Fruit fly (Drosophila melanogaster) whole organism, pupa: Measurements from ENCODE around the gene CalpC.
A peak's percentile ranks its signal among the peaks of the same experiment; 100 is the strongest.

ENCODE experiments used
- CG10348 ChIP-seq: fragments of 200-800 bp; sonication (Bioruptor generic); IDR thresholded peaks from 2 replicates; pipeline ENCODE4 v1.3.6; 2022; ENCODE audit warnings: missing biosample characterization, missing genetic modification characterization
- CG12605 ChIP-seq: fragments of 200-800 bp; sonication (Bioruptor generic); IDR thresholded peaks from 2 replicates; pipeline ENCODE4 v1.3.6; 2022; ENCODE audit warnings: missing biosample characterization, missing genetic modification characterization
- CG13204 ChIP-seq: fragments of 200-800 bp; sonication (Bioruptor generic); optimal IDR thresholded peaks from 2 replicates; lab custom pipeline; 2018; ENCODE audit warnings: missing biosample characterization, mild to moderate bottlenecking, missing genetic modification characterization, moderate library complexity
- CG14655 ChIP-seq: fragments of 200-800 bp; sonication (Bioruptor generic); optimal IDR thresholded peaks from 3 replicates; lab custom pipeline; 2017; ENCODE audit warnings: mild to moderate bottlenecking, missing biosample characterization, missing genetic modification reagents, missing genetic modification characterization
- CG15710 ChIP-seq: fragments of 200-800 bp; sonication (Bioruptor generic); optimal IDR thresholded peaks from 2 replicates; lab custom pipeline; 2018; ENCODE audit warnings: missing biosample characterization, mild to moderate bottlenecking, missing genetic modification characterization, moderate library complexity
- CG17806 ChIP-seq: fragments of 200-800 bp; sonication (Bioruptor generic); optimal IDR thresholded peaks from 2 replicates; lab custom pipeline; 2018; ENCODE audit warnings: missing biosample characterization, mild to moderate bottlenecking, missing genetic modification characterization, moderate library complexity
- CG32121 ChIP-seq: fragments of 200-800 bp; sonication (Bioruptor generic); IDR thresholded peaks from 2 replicates; pipeline ENCODE4 v1.3.6; 2022; ENCODE audit warnings: missing biosample characterization, missing genetic modification characterization
- CG34367 ChIP-seq: fragments of 200-800 bp; sonication (Bioruptor generic); optimal IDR thresholded peaks from 2 replicates; lab custom pipeline; 2018; ENCODE audit warnings: missing biosample characterization, mild to moderate bottlenecking, missing genetic modification characterization
- CG4496 ChIP-seq: fragments of 200-800 bp; sonication (Bioruptor generic); IDR thresholded peaks from 3 replicates; pipeline ENCODE4 v1.3.6; 2022; ENCODE audit warnings: missing biosample characterization, missing genetic modification characterization
- CG8159 ChIP-seq: fragments of 200-800 bp; sonication (Bioruptor generic); optimal IDR thresholded peaks from 3 replicates; lab custom pipeline; 2018; ENCODE audit warnings: missing biosample characterization, mild to moderate bottlenecking, missing genetic modification characterization, moderate library complexity
- CG8301 ChIP-seq: fragments of 200-800 bp; sonication (Bioruptor generic); optimal IDR thresholded peaks from 2 replicates; lab custom pipeline; 2018; ENCODE audit warnings: missing biosample characterization, mild to moderate bottlenecking, missing genetic modification characterization
- CG9948 ChIP-seq: fragments of 200-800 bp; sonication (Bioruptor generic); optimal IDR thresholded peaks from 2 replicates; lab custom pipeline; 2018; ENCODE audit warnings: missing biosample characterization, mild to moderate bottlenecking, missing genetic modification characterization, moderate library complexity
- D1 ChIP-seq: fragments of 200-800 bp; sonication (Bioruptor generic); optimal IDR thresholded peaks from 2 replicates; lab custom pipeline; 2018; ENCODE audit warnings: missing biosample characterization, mild to moderate bottlenecking, missing genetic modification characterization, moderate library complexity
- EcR ChIP-seq: fragments of 200-800 bp; sonication (Bioruptor generic); optimal IDR thresholded peaks from 3 replicates; lab custom pipeline; 2019; ENCODE audit warnings: missing biosample characterization, missing genetic modification characterization, mild to moderate bottlenecking, moderate library complexity, missing genetic modification reagents
- Ets98B ChIP-seq: fragments of 200-800 bp; sonication (Bioruptor generic); IDR thresholded peaks from 2 replicates; pipeline ENCODE4 v1.3.6; 2022; ENCODE audit warnings: missing biosample characterization, missing genetic modification characterization
- Pif1A ChIP-seq: fragments of 200-800 bp; sonication (Bioruptor generic); optimal IDR thresholded peaks from 3 replicates; lab custom pipeline; 2016; ENCODE audit warnings: missing biosample characterization, missing genetic modification characterization
- Pif1B ChIP-seq: fragments of 200-800 bp; sonication (Bioruptor generic); optimal IDR thresholded peaks from 3 replicates; lab custom pipeline; 2016; ENCODE audit warnings: missing biosample characterization, missing genetic modification characterization
- Snoo ChIP-seq: fragments of 200-800 bp; sonication (Bioruptor generic); optimal IDR thresholded peaks from 3 replicates; lab custom pipeline; 2017; ENCODE audit warnings: missing biosample characterization, mild to moderate bottlenecking, missing genetic modification characterization, inconsistent platforms
- fd96Ca ChIP-seq: fragments of 200-800 bp; sonication (Bioruptor generic); IDR thresholded peaks from 3 replicates; pipeline ENCODE4 v1.3.6; 2022; ENCODE audit warnings: missing biosample characterization, missing genetic modification characterization
- gl ChIP-seq: fragments of 200-800 bp; sonication (Bioruptor generic); optimal IDR thresholded peaks from 2 replicates; lab custom pipeline; 2018; ENCODE audit warnings: missing biosample characterization, mild to moderate bottlenecking, missing genetic modification characterization
- rn ChIP-seq: fragments of 200-800 bp; sonication (Bioruptor generic); IDR thresholded peaks from 2 replicates; pipeline ENCODE4 v1.3.6; 2022; ENCODE audit warnings: missing biosample characterization, missing genetic modification characterization

Gene CalpC

DNA sequence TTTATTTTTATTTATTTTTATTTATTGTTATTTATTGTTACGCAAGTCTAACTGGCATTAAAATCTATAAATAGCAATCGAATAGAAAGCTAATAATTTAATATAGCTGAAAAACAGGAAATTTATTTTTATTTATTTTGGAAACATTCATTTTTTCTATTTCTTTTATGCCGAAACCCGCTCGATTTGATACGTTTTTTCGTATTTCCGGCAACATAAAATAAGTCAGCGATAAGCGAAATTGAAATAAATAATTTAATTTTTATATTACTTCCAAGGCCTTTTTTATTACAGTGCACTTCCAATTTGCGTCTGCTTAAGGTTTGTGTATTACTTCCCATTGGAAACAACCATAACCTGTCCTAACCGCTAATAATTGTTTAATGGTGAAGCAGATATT, 46.4 kb downstream of the CalpC start:
- TF ChIP-seq CG13204 (GFP tag; lab: Kevin White, UChicago) (no peak), CG17806 (peak; percentile 28), Pif1B (peak; percentile 14), CG14655 (no peak), D1 (tag; lab: Kevin White, UChicago) (peak; percentile 51)

DNA sequence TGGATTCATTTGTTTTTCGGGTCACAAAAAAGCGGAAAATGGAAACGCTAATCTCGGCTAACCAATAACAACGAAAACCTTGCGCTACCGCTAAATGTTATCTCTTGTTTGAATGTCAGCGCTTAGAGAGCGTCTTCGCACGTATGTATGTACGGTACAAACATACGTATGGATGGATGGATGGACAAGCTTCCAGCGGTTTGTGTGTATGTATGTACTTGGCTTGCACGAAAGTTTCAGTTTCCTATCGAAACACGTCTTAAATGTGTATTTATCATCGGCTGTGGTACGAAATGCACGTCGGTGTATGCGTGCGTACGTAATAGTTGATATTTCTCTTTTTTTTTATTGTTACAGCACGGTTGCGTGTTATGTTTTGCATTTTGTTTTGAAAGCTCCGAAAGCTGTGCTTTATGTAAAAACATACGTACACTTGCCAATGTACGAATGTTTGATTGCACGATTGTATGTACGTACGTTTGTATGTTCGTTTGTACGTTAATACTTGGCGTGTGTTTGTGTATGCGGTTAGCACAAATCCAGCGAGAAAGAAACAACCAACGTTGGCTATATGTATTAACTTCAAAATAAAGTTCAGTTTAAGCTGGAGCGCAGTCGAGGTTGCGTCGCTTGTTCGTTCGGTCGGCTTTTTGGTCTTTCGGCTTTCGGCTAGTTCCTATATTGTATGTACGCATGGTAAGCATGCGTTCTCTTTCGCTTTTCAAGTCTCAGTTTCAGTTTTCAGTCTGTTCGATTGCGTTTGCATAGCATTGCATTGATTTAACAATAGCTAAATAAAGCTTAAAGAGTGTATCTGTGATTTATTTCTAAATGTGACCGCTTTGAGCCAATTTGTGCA, 47.2 kb downstream of the CalpC start, which contains the start of gene Fur2:
Gene Fur2, plus strand, starts transcription at position 595 of the 859 bp plus-strand sequence.
- TF ChIP-seq gl = peak; percentile 54
- TF ChIP-seq CG8301 (tag; lab: Kevin White, UChicago) = no peak
- peak; percentile 73 for TF ChIP-seq CG12605 (GFP tag; lab: Robert Waterston, UW)
- TF ChIP-seq D1 (tag; lab: Kevin White, UChicago) = no peak

DNA sequence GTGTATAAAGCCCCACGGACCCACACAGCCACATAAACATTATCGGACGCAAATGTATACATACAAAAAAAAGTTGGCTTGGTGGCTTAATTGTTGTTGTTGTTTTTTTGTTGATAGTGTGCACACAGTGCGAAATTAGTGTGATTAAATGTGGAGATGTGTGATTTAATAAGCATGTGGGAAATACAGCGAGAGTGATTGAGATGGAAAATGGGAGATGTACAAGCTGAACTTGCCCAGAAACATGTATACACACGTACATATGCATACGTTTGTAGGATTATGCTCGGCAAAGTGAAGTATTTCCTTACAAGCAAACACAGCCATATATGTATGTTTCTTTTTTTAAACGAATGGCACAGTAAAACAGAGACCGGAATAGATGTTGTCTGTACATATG, 48.0 kb downstream of the CalpC start:
- TF ChIP-seq fd96Ca (GFP tag; lab: Robert Waterston, UW) = no peak
- peak; percentile 39 for TF ChIP-seq CG34367 (tag; lab: Kevin White, UChicago)
- TF ChIP-seq CG10348 (GFP tag; lab: Robert Waterston, UW) = no peak
- peak; percentile 25 for TF ChIP-seq CG17806
- TF ChIP-seq Pif1B = peak; percentile 39
- no peak for TF ChIP-seq CG14655
- peak; percentile 75 for TF ChIP-seq Ets98B (GFP tag; lab: Robert Waterston, UW)
- peak; percentile 37; the same call in 1 of the 2 replicates for TF ChIP-seq CG32121 (GFP tag; lab: Robert Waterston, UW)
- peak; percentile 71; the same call in 2 of the 3 replicates for TF ChIP-seq CG4496 (GFP tag; lab: Robert Waterston, UW)
- TF ChIP-seq CG12605 (GFP tag; lab: Robert Waterston, UW) = peak; percentile 67
- TF ChIP-seq CG9948 = peak; percentile 3
- peak; percentile 24 for TF ChIP-seq CG15710

DNA sequence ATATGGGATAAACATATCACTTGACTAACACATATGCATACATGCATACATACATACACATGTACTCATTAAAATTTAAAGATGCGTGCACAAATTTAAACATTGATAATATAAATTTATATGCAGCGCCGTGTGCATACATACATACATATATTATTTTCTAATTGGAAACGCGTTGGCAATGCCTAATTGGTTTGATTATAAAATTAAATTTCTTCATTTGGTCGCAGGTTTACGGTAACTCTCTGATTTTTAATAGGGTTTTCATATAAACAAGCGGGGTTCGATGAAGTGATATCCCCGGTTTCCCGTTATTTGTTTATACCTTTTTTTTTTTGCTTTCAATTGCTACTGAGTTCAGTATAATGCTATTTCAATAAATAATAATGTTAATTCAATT, 48.5 kb downstream of the CalpC start:
- TF ChIP-seq CG13204 (GFP tag; lab: Kevin White, UChicago) (no peak), gl (no peak), Pif1A (GFP tag; lab: Kevin White, UChicago) (no peak), CG15710 (no peak), EcR (GFP tag; lab: Kevin White, UChicago) (no peak), CG32121 (GFP tag; lab: Robert Waterston, UW) (no peak), CG9948 (no peak), CG17806 (no peak), Ets98B (GFP tag; lab: Robert Waterston, UW) (no peak), Pif1B (no peak), D1 (tag; lab: Kevin White, UChicago) (no peak), rn (GFP tag; lab: Robert Waterston, UW) (no peak), CG14655 (no peak), fd96Ca (GFP tag; lab: Robert Waterston, UW) (no peak), CG8159 (tag; lab: Kevin White, UChicago) (no peak), CG8301 (tag; lab: Kevin White, UChicago) (no peak), Snoo (tag; lab: Kevin White, UChicago) (no peak)
